Worm (Caenorhabditis elegans) whole organism, late embryonic: ENCODE results near the gene str-138.

Experiments used
- C38D4.7 ChIP-seq: fragments of 200-800 bp; sonication (Bioruptor generic); optimal IDR thresholded peaks from 2 replicates; lab custom pipeline; 2018; ENCODE audit warnings: mild to moderate bottlenecking, missing genetic modification characterization, moderate library complexity, missing compliant biosample characterization
- F13H6.1 ChIP-seq: sonication (generic microtip); optimal IDR thresholded peaks from 2 replicates; lab custom pipeline; 2016; ENCODE audit warnings: missing genetic modification characterization, missing compliant biosample characterization
- K09A11.1 ChIP-seq: sonication (generic microtip); optimal IDR thresholded peaks from 2 replicates; lab custom pipeline; 2017; ENCODE audit warnings: antibody characterized with exemption, mild to moderate bottlenecking, missing genetic modification characterization, missing compliant biosample characterization; ENCODE audit not compliant: insufficient read depth
- T23F11.4 ChIP-seq: fragments of 200-800 bp; sonication (Bioruptor generic); optimal IDR thresholded peaks from 2 replicates; lab custom pipeline; 2018; ENCODE audit warnings: mild to moderate bottlenecking, missing genetic modification characterization, missing compliant biosample characterization
- Y22D7AL.16 ChIP-seq: sonication (generic microtip); optimal IDR thresholded peaks from 2 replicates; lab custom pipeline; 2016; ENCODE audit warnings: missing genetic modification characterization, missing compliant biosample characterization
- ceh-14 ChIP-seq: sonication (generic microtip); optimal IDR thresholded peaks from 2 replicates; lab custom pipeline; 2016; ENCODE audit warnings: missing genotype, missing genetic modification characterization, missing compliant biosample characterization
- ceh-2 ChIP-seq: sonication (generic microtip); optimal IDR thresholded peaks from 2 replicates; lab custom pipeline; 2016; ENCODE audit warnings: missing genotype, missing genetic modification characterization, missing compliant biosample characterization
- ceh-30 ChIP-seq: fragments of 150-350 bp; optimal IDR thresholded peaks from 2 replicates; lab custom pipeline; 2014; ENCODE audit warnings: missing biosample characterization, missing genetic modification characterization
- ceh-31 ChIP-seq: sonication (generic microtip); optimal IDR thresholded peaks from 2 replicates; lab custom pipeline; 2016; ENCODE audit warnings: missing genetic modification characterization, missing compliant biosample characterization
- ceh-45 ChIP-seq: fragments of 200-800 bp; sonication (Bioruptor generic); IDR thresholded peaks from 2 replicates; pipeline ENCODE4 v1.3.6; 2022; ENCODE audit warnings: missing genetic modification reagents, missing genetic modification characterization, missing compliant biosample characterization
- ceh-48 ChIP-seq: sonication (generic microtip); optimal IDR thresholded peaks from 2 replicates; lab custom pipeline; 2016; ENCODE audit warnings: missing genetic modification characterization, inconsistent platforms, missing compliant biosample characterization
- ceh-6 ChIP-seq: fragments of 200-800 bp; sonication (Bioruptor generic); optimal IDR thresholded peaks from 2 replicates; lab custom pipeline; 2018; ENCODE audit warnings: mild to moderate bottlenecking, missing genetic modification characterization, missing compliant biosample characterization
- che-1 ChIP-seq: sonication (generic microtip); optimal IDR thresholded peaks from 2 replicates; lab custom pipeline; 2016; ENCODE audit warnings: mild to moderate bottlenecking, missing genetic modification characterization, missing compliant biosample characterization
- dmd-4 ChIP-seq: sonication (generic microtip); optimal IDR thresholded peaks from 2 replicates; lab custom pipeline; 2016; ENCODE audit warnings: borderline replicate concordance, missing genetic modification characterization, missing compliant biosample characterization
- fax-1 ChIP-seq: sonication (generic microtip); optimal IDR thresholded peaks from 2 replicates; lab custom pipeline; 2016; ENCODE audit warnings: missing genotype, missing genetic modification characterization, missing compliant biosample characterization
- fkh-10 ChIP-seq: fragments of 150-350 bp; optimal IDR thresholded peaks from 2 replicates; lab custom pipeline; 2014; ENCODE audit warnings: missing biosample characterization, missing genetic modification reagents, missing genetic modification characterization
- fkh-6 ChIP-seq: sonication (generic microtip); optimal IDR thresholded peaks from 2 replicates; lab custom pipeline; 2016; ENCODE audit warnings: missing genetic modification characterization, missing compliant biosample characterization
- hlh-13 ChIP-seq: fragments of 200-800 bp; sonication (Bioruptor generic); optimal IDR thresholded peaks from 2 replicates; lab custom pipeline; 2018; ENCODE audit warnings: mild to moderate bottlenecking, missing genetic modification characterization, missing compliant biosample characterization
- hlh-15 ChIP-seq: sonication (generic microtip); optimal IDR thresholded peaks from 2 replicates; lab custom pipeline; 2016; ENCODE audit warnings: missing genetic modification characterization, missing compliant biosample characterization
- hlh-30 ChIP-seq: sonication (generic microtip); optimal IDR thresholded peaks from 2 replicates; lab custom pipeline; 2017; ENCODE audit warnings: antibody characterized with exemption, missing genetic modification characterization, missing compliant biosample characterization; ENCODE audit not compliant: insufficient read depth
- hlh-6 ChIP-seq: sonication (generic microtip); optimal IDR thresholded peaks from 2 replicates; lab custom pipeline; 2016; ENCODE audit warnings: missing genotype, missing genetic modification characterization, missing compliant biosample characterization
- hlh-8 ChIP-seq: sonication (generic microtip); optimal IDR thresholded peaks from 2 replicates; lab custom pipeline; 2016; ENCODE audit warnings: missing genotype, missing genetic modification characterization, missing compliant biosample characterization
- lin-11 ChIP-seq: fragments of 200-800 bp; sonication (Bioruptor generic); optimal IDR thresholded peaks from 2 replicates; lab custom pipeline; 2018; ENCODE audit warnings: mild to moderate bottlenecking, missing genetic modification characterization, missing compliant biosample characterization
- madf-2 ChIP-seq: sonication (generic microtip); optimal IDR thresholded peaks from 2 replicates; lab custom pipeline; 2017; ENCODE audit warnings: missing genetic modification characterization, missing compliant biosample characterization
- mec-3 ChIP-seq: sonication (generic microtip); optimal IDR thresholded peaks from 2 replicates; lab custom pipeline; 2016; ENCODE audit warnings: borderline replicate concordance, missing genetic modification characterization, missing compliant biosample characterization
- nfya-1 ChIP-seq: sonication (generic microtip); optimal IDR thresholded peaks from 2 replicates; lab custom pipeline; 2017; ENCODE audit warnings: missing genetic modification characterization, mild to moderate bottlenecking, missing compliant biosample characterization, antibody characterized with exemption, moderate library complexity
- nhr-232 ChIP-seq: sonication (generic microtip); optimal IDR thresholded peaks from 2 replicates; lab custom pipeline; 2016; ENCODE audit warnings: missing genetic modification characterization, missing compliant biosample characterization
- pag-3 ChIP-seq: sonication (generic microtip); optimal IDR thresholded peaks from 2 replicates; lab custom pipeline; 2016; ENCODE audit warnings: missing compliant biosample characterization, missing genetic modification characterization, borderline replicate concordance
- pat-9 ChIP-seq: fragments of 200-800 bp; sonication (Bioruptor generic); optimal IDR thresholded peaks from 2 replicates; lab custom pipeline; 2018; ENCODE audit warnings: mild to moderate bottlenecking, missing genetic modification characterization, moderate library complexity, missing compliant biosample characterization
- pax-1 ChIP-seq: fragments of 150-350 bp; optimal IDR thresholded peaks from 2 replicates; lab custom pipeline; 2014; ENCODE audit warnings: missing biosample characterization, missing genetic modification characterization
- pha-4 ChIP-seq: fragments of 150-350 bp; optimal IDR thresholded peaks from 2 replicates; lab custom pipeline; 2018; ENCODE audit warnings: missing biosample characterization, missing genetic modification reagents, missing genetic modification characterization
- rnt-1 ChIP-seq: sonication (generic microtip); optimal IDR thresholded peaks from 2 replicates; lab custom pipeline; 2016; ENCODE audit warnings: missing genetic modification characterization, missing compliant biosample characterization
- tbx-2 ChIP-seq: sonication (generic microtip); optimal IDR thresholded peaks from 2 replicates; lab custom pipeline; 2016; ENCODE audit warnings: missing genetic modification characterization, missing compliant biosample characterization
- tbx-7 ChIP-seq: sonication (generic microtip); optimal IDR thresholded peaks from 2 replicates; lab custom pipeline; 2016; ENCODE audit warnings: missing genotype, missing genetic modification characterization, missing compliant biosample characterization
- ttx-3 ChIP-seq: sonication (generic microtip); optimal IDR thresholded peaks from 2 replicates; lab custom pipeline; 2016; ENCODE audit warnings: missing genetic modification reagents, missing genetic modification characterization, missing compliant biosample characterization
- unc-42 ChIP-seq: sonication (generic microtip); optimal IDR thresholded peaks from 2 replicates; lab custom pipeline; 2016; ENCODE audit warnings: missing genotype, missing genetic modification characterization, missing compliant biosample characterization
- unc-86 ChIP-seq: sonication (generic microtip); optimal IDR thresholded peaks from 2 replicates; lab custom pipeline; 2016; ENCODE audit warnings: missing genetic modification characterization, missing compliant biosample characterization
- zip-5 ChIP-seq: sonication (generic microtip); optimal IDR thresholded peaks from 2 replicates; lab custom pipeline; 2016; ENCODE audit warnings: missing genetic modification characterization, missing compliant biosample characterization

Gene str-138

DNA sequence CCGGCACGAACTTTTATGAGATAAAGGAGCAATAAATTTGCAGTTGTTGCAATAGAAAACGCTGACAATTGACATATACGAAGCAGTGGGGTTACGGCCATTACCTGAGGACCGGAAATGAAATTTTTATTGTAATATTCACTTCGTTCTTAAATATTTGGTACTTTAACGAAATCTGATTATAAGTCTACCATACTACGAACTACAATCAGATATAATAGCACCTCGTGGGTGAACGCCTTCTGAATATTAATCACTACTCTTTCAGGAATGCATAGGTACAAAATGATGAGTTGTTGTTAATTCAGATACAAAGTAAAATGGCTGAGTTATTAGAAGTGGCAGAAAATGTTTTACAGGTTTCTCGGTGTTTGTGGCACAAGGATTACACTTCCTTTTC lies 33.9 kb downstream of the str-138 start, which contains the start of gene str-129:
str-129 (minus strand) TSS at position 101 of the 400 bp plus-strand sequence.
- TF ChIP-seq hlh-6 (tag; lab: Kevin White, UChicago) = no peak
- no peak for TF ChIP-seq zip-5 (tag; lab: Kevin White, UChicago)
- TF ChIP-seq pag-3 (tag; lab: Kevin White, UChicago) = no peak
- TF ChIP-seq hlh-8 (tag; lab: Kevin White, UChicago) = no peak
- TF ChIP-seq ceh-45 (GFP tag; lab: Robert Waterston, UW) = no peak
- no peak for TF ChIP-seq unc-86 (tag; lab: Kevin White, UChicago)
- no peak for TF ChIP-seq tbx-7
- no peak for TF ChIP-seq hlh-13 (GFP tag; lab: Kevin White, UChicago)
- no peak for TF ChIP-seq fkh-10 (GFP tag; lab: Kevin White, UChicago)
- TF ChIP-seq lin-11 (tag; lab: Kevin White, UChicago) = no peak
- TF ChIP-seq tbx-2 = no peak
- no peak for TF ChIP-seq unc-42 (tag; lab: Kevin White, UChicago)
- no peak for TF ChIP-seq pat-9
- TF ChIP-seq fkh-6 (tag; lab: Kevin White, UChicago) = no peak
- no peak for TF ChIP-seq Y22D7AL.16 (tag; lab: Kevin White, UChicago)
- TF ChIP-seq fax-1 (tag; lab: Kevin White, UChicago) = no peak
- no peak for TF ChIP-seq ceh-14 (tag; lab: Kevin White, UChicago)
- no peak for TF ChIP-seq ttx-3 (tag; lab: Kevin White, UChicago)

DNA sequence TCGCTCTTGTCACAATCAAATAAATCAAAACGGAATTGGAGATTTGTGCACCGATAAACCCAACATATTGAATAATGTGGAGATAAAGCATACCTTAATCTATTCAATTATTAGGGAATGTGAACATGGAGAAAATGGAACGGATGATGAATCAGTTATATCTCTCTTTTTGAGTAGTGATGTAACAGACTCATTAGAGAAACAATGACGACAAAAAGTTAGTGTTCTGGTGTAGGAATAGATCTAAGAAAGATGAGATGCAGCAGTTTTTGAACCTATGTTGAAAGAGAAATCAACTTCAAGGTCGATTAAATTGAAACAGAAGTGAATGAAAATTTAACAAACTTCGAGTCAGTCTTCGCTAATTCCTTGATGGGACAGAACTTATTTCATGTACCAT lies 36.9 kb downstream of the str-138 start, which contains the start of gene str-146:
str-146 (minus strand) TSS at position 101 of the 400 bp plus-strand sequence.
- no peak for TF ChIP-seq ceh-30 (tag; lab: Kevin White, UChicago)
- TF ChIP-seq hlh-8 (tag; lab: Kevin White, UChicago) = no peak
- TF ChIP-seq F13H6.1 = no peak
- TF ChIP-seq K09A11.1 = no peak
- no peak for TF ChIP-seq ceh-45 (GFP tag; lab: Robert Waterston, UW)
- no peak for TF ChIP-seq hlh-30
- no peak for TF ChIP-seq pha-4 (tag; lab: Kevin White, UChicago)
- TF ChIP-seq C38D4.7 (GFP tag; lab: Kevin White, UChicago) = no peak
- no peak for TF ChIP-seq pax-1 (tag; lab: Kevin White, UChicago)
- TF ChIP-seq mec-3 (tag; lab: Kevin White, UChicago) = no peak
- no peak for TF ChIP-seq che-1 (tag; lab: Kevin White, UChicago)

DNA sequence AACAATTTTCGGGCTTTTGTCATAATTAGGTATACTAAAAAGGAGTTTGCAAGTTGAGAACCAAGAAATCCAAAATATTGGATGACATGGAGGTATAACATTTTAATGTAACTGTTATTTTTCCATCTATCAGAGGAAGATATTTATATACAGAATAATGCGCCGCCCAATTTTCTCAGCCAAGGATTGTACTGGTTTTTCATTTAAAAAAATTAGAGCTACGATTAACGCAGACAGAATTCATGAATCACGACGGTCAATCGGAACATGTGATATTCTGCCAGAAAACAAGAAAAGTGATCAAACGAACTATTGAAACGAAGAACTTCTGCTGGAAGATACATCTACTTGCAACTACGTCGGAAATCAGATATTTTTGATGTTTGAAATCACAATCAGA lies 39.8 kb downstream of the str-138 start, which contains the start of gene str-145:
str-145 (minus strand) TSS at position 101 of the 400 bp plus-strand sequence.
- TF ChIP-seq Y22D7AL.16 (tag; lab: Kevin White, UChicago) (no peak), ceh-48 (tag; lab: Kevin White, UChicago) (no peak), nfya-1 (tag; lab: Kevin White, UChicago) (no peak), ceh-31 (tag; lab: Kevin White, UChicago) (no peak), ceh-6 (GFP tag; lab: Kevin White, UChicago) (no peak), pat-9 (no peak), T23F11.4 (no peak)

- TF ChIP-seq hlh-15 (tag; lab: Kevin White, UChicago) (no peak), pha-4 (tag; lab: Kevin White, UChicago) (no peak)
- TF ChIP-seq, all 69 proteins: peak for 0
These were observed 40.8 kb downstream of the str-138 start, which contains the start of gene sdz-23 for ce11 chrV:8099306-8099705. sdz-23 (plus strand) TSS chrV:8099606.

DNA sequence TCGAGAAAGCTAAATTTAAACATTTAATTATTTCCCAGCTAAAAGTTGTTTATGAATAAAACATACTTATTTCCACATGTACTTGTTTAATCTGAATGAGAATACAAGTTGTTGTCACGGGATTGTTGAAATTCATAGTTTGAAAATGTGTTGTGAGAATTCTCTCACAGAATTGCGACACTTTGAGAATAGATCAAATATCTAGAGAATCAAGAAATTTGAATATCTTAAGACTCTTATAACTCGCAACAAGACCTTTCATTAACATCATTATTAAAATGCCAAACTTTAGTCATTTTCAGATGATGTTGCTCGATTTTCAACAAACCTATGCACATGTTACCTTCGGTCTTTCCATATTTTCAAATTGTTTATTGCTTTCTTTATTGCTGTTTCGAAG lies 44.5 kb downstream of the str-138 start, which contains the start of gene str-90:
str-90 (plus strand) TSS at position 301 of the 400 bp plus-strand sequence.
- TF ChIP-seq ceh-30 (tag; lab: Kevin White, UChicago) = no peak
- no peak for TF ChIP-seq mec-3 (tag; lab: Kevin White, UChicago)
- no peak for TF ChIP-seq lin-11 (tag; lab: Kevin White, UChicago)
- TF ChIP-seq madf-2 = no peak
- TF ChIP-seq nhr-232 (tag; lab: Kevin White, UChicago) = no peak
- TF ChIP-seq rnt-1 (tag; lab: Kevin White, UChicago) = no peak
- no peak for TF ChIP-seq ceh-2 (tag; lab: Kevin White, UChicago)
- TF ChIP-seq dmd-4 = no peak
- TF ChIP-seq ceh-6 (GFP tag; lab: Kevin White, UChicago) = no peak
- TF ChIP-seq, all 69 proteins: peak for 0
